Fruit fly (Drosophila melanogaster) whole organism, embryonic: ENCODE data around the gene Bcs1.

Experiments used
- cad ChIP-seq: fragments of >200 bp; optimal IDR thresholded peaks from 2 replicates; lab custom pipeline; 2017; ENCODE audit warnings: missing biosample characterization, missing genetic modification characterization
- mld ChIP-seq: fragments of 200-800 bp; sonication (Bioruptor generic); IDR thresholded peaks from 3 replicates; pipeline ENCODE4 v1.3.6; 2022; ENCODE audit warnings: missing biosample characterization, missing genetic modification characterization; ENCODE audit not compliant: partially characterized antibody

- no peak for TF ChIP-seq mld (GFP tag; lab: Robert Waterston, UW)
- TF ChIP-seq cad (GFP tag; lab: Kevin White, UChicago) = no peak
These were observed 15.8 kb upstream of the Bcs1 start, which contains the start of gene Snx17 for dm6 chr2L:10206633-10207162.
